Fruit fly (Drosophila melanogaster) whole organism, adult: Measurements from ENCODE around the gene laza.

Source experiments
- CG11617 ChIP-seq: fragments of 200-800 bp; sonication (Bioruptor generic); optimal IDR thresholded peaks from 2 replicates; lab custom pipeline; 2017; ENCODE audit warnings: mild to moderate bottlenecking, missing biosample characterization, missing genetic modification reagents, missing genetic modification characterization
- CG12768 ChIP-seq: fragments of 200-800 bp; sonication (Bioruptor generic); optimal IDR thresholded peaks from 2 replicates; lab custom pipeline; 2017; ENCODE audit warnings: missing biosample characterization, missing genetic modification characterization, mild to moderate bottlenecking, moderate library complexity, missing genetic modification reagents
- CG1620 ChIP-seq: fragments of 200-800 bp; sonication (Bioruptor generic); optimal IDR thresholded peaks from 2 replicates; lab custom pipeline; 2016; ENCODE audit warnings: missing biosample characterization, missing genetic modification characterization
- CG33017 ChIP-seq: fragments of 200-800 bp; sonication (Bioruptor generic); optimal IDR thresholded peaks from 2 replicates; lab custom pipeline; 2018; ENCODE audit warnings: missing biosample characterization, mild to moderate bottlenecking, missing genetic modification characterization, moderate library complexity
- CG7101 ChIP-seq: fragments of 200-800 bp; sonication (Bioruptor generic); optimal IDR thresholded peaks from 2 replicates; lab custom pipeline; 2018; ENCODE audit warnings: missing biosample characterization, mild to moderate bottlenecking, missing genetic modification characterization, moderate library complexity
- Clk ChIP-seq: fragments of 200-800 bp; sonication (Bioruptor generic); optimal IDR thresholded peaks from 2 replicates; lab custom pipeline; 2017; ENCODE audit warnings: missing biosample characterization, missing genetic modification characterization
- Crg-1 ChIP-seq: fragments of 200-800 bp; sonication (Bioruptor generic); optimal IDR thresholded peaks from 2 replicates; lab custom pipeline; 2016; ENCODE audit warnings: missing biosample characterization, missing genetic modification characterization
- Mnt ChIP-seq: fragments of 200-800 bp; sonication (Bioruptor generic); optimal IDR thresholded peaks from 2 replicates; lab custom pipeline; 2016; ENCODE audit warnings: missing biosample characterization, mild to moderate bottlenecking, missing genetic modification characterization
- cnc ChIP-seq, 2 experiments: fragments of >200 bp; optimal IDR thresholded peaks; 2 replicates each; lab custom pipeline; 2017
- kay ChIP-seq: fragments of 200-800 bp; sonication (Bioruptor generic); peaks from one replicate; lab custom pipeline; 2016; ENCODE audit warnings: missing biosample characterization, missing genetic modification characterization, borderline replicate concordance
- ovo ChIP-seq: fragments of 200-800 bp; sonication (Bioruptor generic); optimal IDR thresholded peaks from 2 replicates; lab custom pipeline; 2016; ENCODE audit warnings: missing biosample characterization, missing genetic modification characterization
- pad ChIP-seq: fragments of 200-800 bp; sonication (Bioruptor generic); optimal IDR thresholded peaks from 3 replicates; lab custom pipeline; 2017; ENCODE audit warnings: missing biosample characterization, missing genetic modification characterization, mild to moderate bottlenecking, moderate library complexity, missing genetic modification reagents
- tj ChIP-seq: fragments of 200-800 bp; sonication (Bioruptor generic); optimal IDR thresholded peaks from 3 replicates; lab custom pipeline; 2017; ENCODE audit warnings: missing biosample characterization, mild to moderate bottlenecking, missing genetic modification characterization, moderate library complexity
- toe ChIP-seq: fragments of 200-800 bp; sonication (Bioruptor generic); optimal IDR thresholded peaks from 2 replicates; lab custom pipeline; 2016; ENCODE audit warnings: missing biosample characterization, missing genetic modification characterization

- TF ChIP-seq Crg-1 (GFP tag; lab: Kevin White, UChicago): no peak
- TF ChIP-seq Mnt: no peak
- no peak for TF ChIP-seq Clk (GFP tag; lab: Kevin White, UChicago)
- TF ChIP-seq ovo: no peak
- TF ChIP-seq CG12768: no peak
- TF ChIP-seq tj (GFP tag; lab: Kevin White, UChicago): no peak
- TF ChIP-seq pad (GFP tag; lab: Kevin White, UChicago): no peak
- no peak for TF ChIP-seq CG1620
- no peak for TF ChIP-seq kay (GFP tag; lab: Kevin White, UChicago)
- TF ChIP-seq cnc (optimal IDR thresholded peaks at IDR 0.05; lab: Kevin White, UChicago): no peak
- no peak for TF ChIP-seq CG33017 (tag; lab: Kevin White, UChicago)
- no peak for TF ChIP-seq toe (GFP tag; lab: Kevin White, UChicago)
- TF ChIP-seq CG7101 (tag; lab: Kevin White, UChicago): no peak
- no peak for TF ChIP-seq CG11617 (GFP tag; lab: Kevin White, UChicago)
Observed at dm6 chr3L:22468562-22468961, 7.6 kb upstream of the laza start, which contains the start of gene CG11437.
